Fruit fly (Drosophila melanogaster): ENCODE results near the gene CG13049.

CG13049 gene

DNA sequence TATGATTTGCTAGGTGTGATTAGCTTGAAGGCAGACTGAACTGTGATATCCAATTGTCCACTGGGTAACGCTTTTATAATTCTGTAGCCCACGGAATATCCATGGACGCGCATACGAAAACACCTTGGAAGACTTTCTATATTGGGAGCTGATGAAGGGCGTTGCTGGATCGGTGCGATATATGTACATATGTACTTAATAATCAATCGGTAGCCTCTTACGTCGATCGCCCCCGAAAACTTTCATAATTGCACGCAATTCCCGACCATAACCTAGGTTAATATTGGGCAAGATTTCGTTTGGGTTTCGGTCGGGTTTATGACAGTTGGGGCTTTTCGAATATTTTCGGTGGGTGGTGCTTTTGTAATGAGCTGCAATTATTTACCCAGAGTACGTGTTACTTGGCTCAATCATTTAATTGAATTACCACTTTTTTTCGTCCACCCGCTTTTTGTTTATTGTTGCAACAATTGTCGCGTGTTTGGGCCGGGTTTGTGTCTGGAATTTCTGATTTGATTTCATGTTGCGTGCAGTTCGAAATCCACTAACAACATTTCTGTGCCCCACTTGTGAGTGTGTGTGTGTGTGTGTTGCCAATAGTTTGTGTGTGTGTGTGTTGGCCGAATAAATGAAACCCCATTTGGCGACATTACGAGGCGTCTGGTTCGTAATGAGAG lies at the start of gene CG13049:
Gene CG13049 (minus strand): TSS at position 51 of the 677 bp plus-strand sequence.
- no peak for TF ChIP-seq CG15336 (GFP tag; IDR thresholded peaks at IDR 0.05)
- peak in 1 of 2 experiments; percentile 62 for TF ChIP-seq ss (GFP tag; optimal IDR thresholded peaks at IDR 0.05)
- TF ChIP-seq salr (GFP tag; optimal IDR thresholded peaks at IDR 0.05) = no peak

DNA sequence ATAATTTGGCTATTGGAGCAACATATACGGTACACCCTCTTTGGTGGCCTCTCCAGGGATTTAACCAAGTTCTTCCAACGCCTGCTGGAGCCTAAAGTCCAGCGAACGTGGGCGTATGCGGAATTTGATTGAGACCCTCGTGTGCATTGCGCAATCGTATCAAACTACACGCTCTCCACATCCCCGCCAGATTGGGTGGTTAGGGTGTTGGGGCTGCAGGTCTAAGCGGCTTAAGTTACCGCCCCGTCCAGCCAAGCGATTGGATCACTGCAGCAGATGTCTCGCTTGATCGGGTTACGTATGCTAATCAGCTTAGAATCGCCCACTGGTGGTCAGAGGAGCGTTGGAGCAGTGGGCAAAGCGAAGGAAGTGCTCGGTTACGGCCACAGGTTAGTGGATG lies 49.0 kb upstream of the CG13049 start, which contains the start of gene CG33060:
Gene CG33060 (plus strand): TSS at position 301 of the 400 bp plus-strand sequence.
- TF ChIP-seq CG6163 (GFP tag; IDR thresholded peaks at IDR 0.05) (no peak), ss (GFP tag; optimal IDR thresholded peaks at IDR 0.05) (no peak), Sox14 (GFP tag; optimal IDR thresholded peaks at IDR 0.05) (no peak), CG7368 (GFP tag; optimal IDR thresholded peaks at IDR 0.05) (no peak), acj6 (GFP tag; optimal IDR thresholded peaks at IDR 0.05) (no peak), CG11294 (GFP tag; IDR thresholded peaks at IDR 0.05) (no peak), CG31627 (GFP tag; optimal IDR thresholded peaks at IDR 0.05) (no peak), cyc (GFP tag; optimal IDR thresholded peaks at IDR 0.05) (no peak), Smox (GFP tag; optimal IDR thresholded peaks at IDR 0.05) (no peak), eg (GFP tag; IDR thresholded peaks at IDR 0.05) (no peak), Hr39 (GFP tag; optimal IDR thresholded peaks at IDR 0.05) (no peak), vri (GFP tag; optimal IDR thresholded peaks at IDR 0.05) (no peak), dac (GFP tag; optimal IDR thresholded peaks at IDR 0.05) (no peak), CG11762 (GFP tag; optimal IDR thresholded peaks at IDR 0.05; ENCODE audit: insufficient read depth) (no peak), Hr38 (GFP tag; optimal IDR thresholded peaks at IDR 0.05) (no peak)

dm6 chr3L:16329495-16329894 lies 47.8 kb upstream of the CG13049 start, which contains the start of gene CG33061:
Gene CG33061, plus strand, starts transcription at chr3L:16329795.
- TF ChIP-seq cyc (GFP tag; optimal IDR thresholded peaks at IDR 0.05) (no peak), fd85E (GFP tag; optimal IDR thresholded peaks at IDR 0.05) (no peak), Hr4 (GFP tag; optimal IDR thresholded peaks at IDR 0.05) (no peak), CG6808 (GFP tag; optimal IDR thresholded peaks at IDR 0.05) (no peak), CG16779 (tag; optimal IDR thresholded peaks at IDR 0.05) (no peak), CG8319 (GFP tag; optimal IDR thresholded peaks at IDR 0.05) (no peak), svp (GFP tag) (no peak), pdm3 (GFP tag; optimal IDR thresholded peaks at IDR 0.05) (no peak), lz (GFP tag; optimal IDR thresholded peaks at IDR 0.05) (no peak), fkh (GFP tag; optimal IDR thresholded peaks at IDR 0.05) (no peak), OdsH (GFP tag; optimal IDR thresholded peaks at IDR 0.05) (no peak)

- peak; percentile 93 for TF ChIP-seq CG15336 (GFP tag; IDR thresholded peaks at IDR 0.05)
- TF ChIP-seq Sox102F (GFP tag; optimal IDR thresholded peaks at IDR 0.05) = no peak
- no peak for TF ChIP-seq spab (GFP tag; optimal IDR thresholded peaks at IDR 0.05)
- no peak for TF ChIP-seq CG34406 (GFP tag; optimal IDR thresholded peaks at IDR 0.05)
- peak; percentile 32 for TF ChIP-seq CG3032 (tag; optimal IDR thresholded peaks at IDR 0.05)
- no peak for TF ChIP-seq CG6854 (GFP tag; optimal IDR thresholded peaks at IDR 0.05)
- TF ChIP-seq eg (GFP tag; IDR thresholded peaks at IDR 0.05) = peak; percentile 23; the same call in 1 of the 3 replicates
- TF ChIP-seq achi (GFP tag; optimal IDR thresholded peaks at IDR 0.05) = peak; percentile 61
- no peak for TF ChIP-seq CG9139 (GFP tag; optimal IDR thresholded peaks at IDR 0.05)
- peak; percentile 5 for TF ChIP-seq Hr38 (GFP tag; optimal IDR thresholded peaks at IDR 0.05)
- TF ChIP-seq dac (GFP tag; optimal IDR thresholded peaks at IDR 0.05) = peak; percentile 35
- TF ChIP-seq Blimp-1 (GFP tag; optimal IDR thresholded peaks at IDR 0.05) = no peak
- TF ChIP-seq fkh (GFP tag; optimal IDR thresholded peaks at IDR 0.05) = peak; percentile 67
- TF ChIP-seq Sox15 (GFP tag; optimal IDR thresholded peaks at IDR 0.05) = no peak
- peak; percentile 9 for TF ChIP-seq Met (GFP tag; optimal IDR thresholded peaks at IDR 0.05)
- peak; percentile 50 for TF ChIP-seq acj6 (GFP tag; optimal IDR thresholded peaks at IDR 0.05)
- TF ChIP-seq vri (GFP tag; optimal IDR thresholded peaks at IDR 0.05) = no peak
- TF ChIP-seq OdsH (GFP tag; optimal IDR thresholded peaks at IDR 0.05) = peak; percentile 55
- no peak for TF ChIP-seq CG31627 (GFP tag; optimal IDR thresholded peaks at IDR 0.05)
- no peak for TF ChIP-seq CG11902 (GFP tag; optimal IDR thresholded peaks at IDR 0.05)
- TF ChIP-seq topi (GFP tag; optimal IDR thresholded peaks at IDR 0.05) = no peak
- peak; percentile 4 for TF ChIP-seq CG8632 (GFP tag; optimal IDR thresholded peaks at IDR 0.05)
- TF ChIP-seq CG10669 (GFP tag; optimal IDR thresholded peaks at IDR 0.05) = peak; percentile 62
- TF ChIP-seq salr (GFP tag; optimal IDR thresholded peaks at IDR 0.05) = peak; percentile 42 to 64
- TF ChIP-seq CG11294 (GFP tag; IDR thresholded peaks at IDR 0.05) = peak; percentile 48; the same call in 1 of the 2 replicates
- peak; percentile 15 for TF ChIP-seq CG1621 (tag; optimal IDR thresholded peaks at IDR 0.05)
- no peak for TF ChIP-seq Smox (GFP tag; optimal IDR thresholded peaks at IDR 0.05)
- TF ChIP-seq Sox14 (GFP tag; optimal IDR thresholded peaks at IDR 0.05) = peak; percentile 39
- no peak for TF ChIP-seq CG8319 (GFP tag; optimal IDR thresholded peaks at IDR 0.05)
Observed at dm6 chr3L:16328207-16328891, 46.6 kb upstream of the CG13049 start, which contains the start of gene CG13058. Gene CG13058, plus strand, starts transcription at chr3L:16328841.
